Fruit fly (Drosophila melanogaster) whole organism, embryonic: ENCODE results near the gene Ptpmeg2.

Experiments
- Ada2b ChIP-seq: fragments of 200-800 bp; sonication (Bioruptor generic); IDR thresholded peaks from 2 replicates; pipeline ENCODE4 v1.3.6; 2022; ENCODE audit warnings: missing biosample characterization, missing genetic modification characterization
- BEAF-32 ChIP-seq: fragments of 200-800 bp; sonication (Bioruptor generic); optimal IDR thresholded peaks from 3 replicates; lab custom pipeline; 2017; ENCODE audit warnings: missing biosample characterization, missing genetic modification characterization, mild to moderate bottlenecking, moderate library complexity, missing genetic modification reagents
- CG10654 ChIP-seq: fragments of 200-800 bp; sonication (Bioruptor generic); optimal IDR thresholded peaks from 2 replicates; lab custom pipeline; 2016; ENCODE audit warnings: missing biosample characterization, missing genetic modification characterization
- CG12104 ChIP-seq: fragments of 200-800 bp; sonication (Bioruptor generic); optimal IDR thresholded peaks from 3 replicates; lab custom pipeline; 2016; ENCODE audit warnings: missing biosample characterization, missing genetic modification characterization
- CG15514 ChIP-seq: fragments of 200-800 bp; sonication (Bioruptor generic); optimal IDR thresholded peaks from 3 replicates; lab custom pipeline; 2017; ENCODE audit warnings: missing biosample characterization, missing genetic modification characterization, mild to moderate bottlenecking, moderate library complexity, missing genetic modification reagents
- CG16863 ChIP-seq: fragments of 200-800 bp; sonication (Bioruptor generic); optimal IDR thresholded peaks from 3 replicates; lab custom pipeline; 2016; ENCODE audit warnings: missing biosample characterization, missing genetic modification characterization
- CG18011 ChIP-seq: fragments of 200-800 bp; sonication (Bioruptor generic); optimal IDR thresholded peaks from 2 replicates; lab custom pipeline; 2017; ENCODE audit warnings: missing biosample characterization, missing genetic modification characterization, mild to moderate bottlenecking, moderate library complexity, missing genotype
- CG2129 ChIP-seq: fragments of 200-800 bp; sonication (Bioruptor generic); IDR thresholded peaks from 2 replicates; pipeline ENCODE4 v1.3.6; 2022; ENCODE audit warnings: missing biosample characterization, missing genetic modification characterization; ENCODE audit not compliant: partially characterized antibody
- CG2875 ChIP-seq: fragments of 200-800 bp; sonication (Bioruptor generic); optimal IDR thresholded peaks from 2 replicates; lab custom pipeline; 2017; ENCODE audit warnings: missing biosample characterization, mild to moderate bottlenecking, missing genetic modification characterization, missing genetic modification reagents
- CG30403 ChIP-seq: fragments of 200-800 bp; sonication (Bioruptor generic); optimal IDR thresholded peaks from 3 replicates; lab custom pipeline; 2016; ENCODE audit warnings: missing biosample characterization, missing genetic modification characterization
- CG3065 ChIP-seq: fragments of 200-800 bp; sonication (Bioruptor generic); optimal IDR thresholded peaks from 2 replicates; lab custom pipeline; 2016; ENCODE audit warnings: missing biosample characterization, missing genetic modification characterization
- CG32767 ChIP-seq: fragments of 200-800 bp; sonication (Bioruptor generic); IDR thresholded peaks from 2 replicates; pipeline ENCODE4 v1.3.6; 2022; ENCODE audit warnings: missing biosample characterization, missing genetic modification characterization
- CG6683 ChIP-seq: fragments of 200-800 bp; sonication (Bioruptor generic); optimal IDR thresholded peaks from 2 replicates; lab custom pipeline; 2017; ENCODE audit warnings: missing biosample characterization, mild to moderate bottlenecking, missing genetic modification characterization, missing genetic modification reagents
- CG6791 ChIP-seq: fragments of 200-800 bp; sonication (Bioruptor generic); IDR thresholded peaks from 3 replicates; pipeline ENCODE4 v1.3.6; 2022; ENCODE audit warnings: missing biosample characterization, missing genetic modification characterization; ENCODE audit not compliant: partially characterized antibody
- CG6854 ChIP-seq: fragments of 200-800 bp; sonication (Bioruptor generic); optimal IDR thresholded peaks from 3 replicates; lab custom pipeline; 2017; ENCODE audit warnings: missing biosample characterization, mild to moderate bottlenecking, missing genetic modification characterization
- CG8089 ChIP-seq: fragments of 200-800 bp; sonication (Bioruptor generic); optimal IDR thresholded peaks from 3 replicates; lab custom pipeline; 2016; ENCODE audit warnings: missing biosample characterization, missing genetic modification characterization
- CG8281 ChIP-seq: fragments of 200-800 bp; sonication (Bioruptor generic); optimal IDR thresholded peaks from 2 replicates; lab custom pipeline; 2018; ENCODE audit warnings: missing biosample characterization, mild to moderate bottlenecking, missing genetic modification characterization, moderate library complexity
- CG8290 ChIP-seq, 3 experiments: fragments of 200-800 bp; sonication (Bioruptor generic); optimal IDR thresholded peaks; 2 replicates each; lab custom pipeline; 2016 to 2019; ENCODE audit warnings: missing biosample characterization in 3 of 3, missing genetic modification characterization in 3 of 3, mild to moderate bottlenecking in 2 of 3, moderate library complexity in 1 of 3
- CG8924 ChIP-seq: fragments of 200-800 bp; optimal IDR thresholded peaks from 3 replicates; lab custom pipeline; 2019; ENCODE audit warnings: missing biosample characterization, mild to moderate bottlenecking, missing genetic modification characterization, moderate library complexity
- CG8944 ChIP-seq: fragments of 200-800 bp; sonication (Bioruptor generic); optimal IDR thresholded peaks from 3 replicates; lab custom pipeline; 2016; ENCODE audit warnings: missing biosample characterization, missing genetic modification characterization
- Dll ChIP-seq: fragments of 200-800 bp; sonication (Bioruptor generic); IDR thresholded peaks from 4 replicates; pipeline ENCODE4 v1.3.6; 2022; ENCODE audit warnings: missing biosample characterization, missing genetic modification characterization; ENCODE audit not compliant: partially characterized antibody
- Doc2 ChIP-seq: fragments of 200-800 bp; sonication (Bioruptor generic); IDR thresholded peaks from 2 replicates; pipeline ENCODE4 v1.3.6; 2022; ENCODE audit warnings: missing biosample characterization, missing genetic modification characterization
- E2f2 ChIP-seq: fragments of 200-800 bp; sonication (Bioruptor generic); IDR thresholded peaks from 2 replicates; pipeline ENCODE4 v1.3.6; 2022; ENCODE audit warnings: missing biosample characterization, missing genetic modification characterization
- HLH54F ChIP-seq: fragments of 200-800 bp; sonication (Bioruptor generic); optimal IDR thresholded peaks from 3 replicates; lab custom pipeline; 2016; ENCODE audit warnings: missing biosample characterization, missing genetic modification characterization
- Mrtf ChIP-seq: fragments of 200-800 bp; sonication (Bioruptor generic); IDR thresholded peaks from 3 replicates; pipeline ENCODE4 v1.3.6; 2022; ENCODE audit warnings: missing biosample characterization, missing genetic modification characterization
- PHDP ChIP-seq: fragments of 200-800 bp; sonication (Bioruptor generic); optimal IDR thresholded peaks from 3 replicates; lab custom pipeline; 2018; ENCODE audit warnings: missing biosample characterization, mild to moderate bottlenecking, missing genetic modification characterization, moderate library complexity
- Poxn ChIP-seq: fragments of 200-800 bp; sonication (Bioruptor generic); IDR thresholded peaks from 2 replicates; pipeline ENCODE4 v1.3.6; 2022; ENCODE audit warnings: missing biosample characterization, missing genetic modification characterization
- Rx ChIP-seq: fragments of 200-800 bp; sonication (Bioruptor generic); IDR thresholded peaks from 2 replicates; pipeline ENCODE4 v1.3.6; 2022; ENCODE audit warnings: missing biosample characterization, missing genetic modification characterization
- Sry-δ ChIP-seq: fragments of 200-800 bp; sonication (Bioruptor generic); optimal IDR thresholded peaks from 2 replicates; lab custom pipeline; 2016; ENCODE audit warnings: missing biosample characterization, missing genetic modification characterization
- Vsx1 ChIP-seq: fragments of 200-800 bp; sonication (Bioruptor generic); optimal IDR thresholded peaks from 2 replicates; lab custom pipeline; 2017; ENCODE audit warnings: missing biosample characterization, mild to moderate bottlenecking, missing genetic modification characterization, missing genetic modification reagents
- ara ChIP-seq: fragments of 200-800 bp; sonication (Bioruptor generic); IDR thresholded peaks from 2 replicates; pipeline ENCODE4 v1.3.6; 2022; ENCODE audit warnings: missing biosample characterization, missing genetic modification characterization
- bigmax ChIP-seq: fragments of 200-800 bp; sonication (Bioruptor generic); optimal IDR thresholded peaks from 2 replicates; lab custom pipeline; 2018; ENCODE audit warnings: missing biosample characterization, mild to moderate bottlenecking, missing genetic modification characterization
- chinmo ChIP-seq: fragments of 200-800 bp; sonication (Bioruptor generic); IDR thresholded peaks from 4 replicates; pipeline ENCODE4 v1.3.6; 2022; ENCODE audit warnings: missing biosample characterization, missing genetic modification characterization; ENCODE audit not compliant: partially characterized antibody
- dan ChIP-seq: fragments of 200-800 bp; sonication (Bioruptor generic); IDR thresholded peaks from 2 replicates; pipeline ENCODE4 v1.3.6; 2022; ENCODE audit warnings: missing biosample characterization, missing genetic modification characterization
- dm ChIP-seq: fragments of 200-800 bp; sonication (Bioruptor generic); optimal IDR thresholded peaks from 3 replicates; lab custom pipeline; 2016; ENCODE audit warnings: missing biosample characterization, missing genetic modification characterization
- dmrt11E ChIP-seq: fragments of 200-800 bp; sonication (Bioruptor generic); optimal IDR thresholded peaks from 3 replicates; lab custom pipeline; 2018; ENCODE audit warnings: missing biosample characterization, mild to moderate bottlenecking, missing genetic modification characterization, moderate library complexity
- dmrt99B ChIP-seq: fragments of 200-800 bp; sonication (Bioruptor generic); optimal IDR thresholded peaks from 2 replicates; lab custom pipeline; 2018; ENCODE audit warnings: missing biosample characterization, mild to moderate bottlenecking, missing genetic modification characterization, moderate library complexity
- dpn ChIP-seq, 2 experiments: fragments of 200-800 bp; sonication (Bioruptor generic); optimal IDR thresholded peaks; 3 replicates each; lab custom pipeline; 2016; ENCODE audit warnings: missing biosample characterization in 2 of 2, missing genetic modification characterization in 2 of 2
- emc ChIP-seq: fragments of 200-800 bp; sonication (Bioruptor generic); optimal IDR thresholded peaks from 2 replicates; lab custom pipeline; 2016; ENCODE audit warnings: missing biosample characterization, missing genetic modification characterization
- fd64A ChIP-seq: fragments of 200-800 bp; sonication (Bioruptor generic); optimal IDR thresholded peaks from 3 replicates; lab custom pipeline; 2018; ENCODE audit warnings: missing biosample characterization, mild to moderate bottlenecking, missing genetic modification characterization
- ftz-f1 ChIP-seq: fragments of 200-800 bp; sonication (Bioruptor generic); optimal IDR thresholded peaks from 2 replicates; lab custom pipeline; 2016; ENCODE audit warnings: missing biosample characterization, missing genetic modification characterization
- her ChIP-seq: fragments of 200-800 bp; sonication (Bioruptor generic); optimal IDR thresholded peaks from 2 replicates; lab custom pipeline; 2016; ENCODE audit warnings: missing biosample characterization, missing genetic modification characterization
- pfk ChIP-seq: fragments of 200-800 bp; sonication (Bioruptor generic); optimal IDR thresholded peaks from 2 replicates; lab custom pipeline; 2018; ENCODE audit warnings: missing biosample characterization, mild to moderate bottlenecking, missing genetic modification characterization, moderate library complexity
- phol ChIP-seq: fragments of 200-800 bp; sonication (Bioruptor generic); optimal IDR thresholded peaks from 3 replicates; lab custom pipeline; 2018; ENCODE audit warnings: missing biosample characterization, mild to moderate bottlenecking, missing genetic modification characterization, moderate library complexity
- pum ChIP-seq: fragments of 200-800 bp; sonication (Bioruptor generic); optimal IDR thresholded peaks from 2 replicates; lab custom pipeline; 2016; ENCODE audit warnings: missing biosample characterization, missing genetic modification characterization
- rib ChIP-seq: fragments of 200-800 bp; sonication (Bioruptor generic); IDR thresholded peaks from 2 replicates; pipeline ENCODE4 v1.3.6; 2022; ENCODE audit warnings: missing biosample characterization, missing genetic modification characterization
- shn ChIP-seq: fragments of 200-800 bp; sonication (Bioruptor generic); optimal IDR thresholded peaks from 3 replicates; lab custom pipeline; 2016; ENCODE audit warnings: missing biosample characterization, missing genetic modification characterization
- tap ChIP-seq: fragments of 200-800 bp; optimal IDR thresholded peaks from 3 replicates; lab custom pipeline; 2019; ENCODE audit warnings: missing biosample characterization, mild to moderate bottlenecking, missing genetic modification characterization, moderate library complexity
- wdn ChIP-seq: fragments of 200-800 bp; sonication (Bioruptor generic); IDR thresholded peaks from 2 replicates; pipeline ENCODE4 v1.3.6; 2022; ENCODE audit warnings: missing biosample characterization, missing genetic modification characterization
- wek ChIP-seq: fragments of 200-800 bp; sonication (Bioruptor generic); optimal IDR thresholded peaks from 3 replicates; lab custom pipeline; 2018; ENCODE audit warnings: missing biosample characterization, mild to moderate bottlenecking, missing genetic modification characterization, moderate library complexity

Gene Ptpmeg2

DNA sequence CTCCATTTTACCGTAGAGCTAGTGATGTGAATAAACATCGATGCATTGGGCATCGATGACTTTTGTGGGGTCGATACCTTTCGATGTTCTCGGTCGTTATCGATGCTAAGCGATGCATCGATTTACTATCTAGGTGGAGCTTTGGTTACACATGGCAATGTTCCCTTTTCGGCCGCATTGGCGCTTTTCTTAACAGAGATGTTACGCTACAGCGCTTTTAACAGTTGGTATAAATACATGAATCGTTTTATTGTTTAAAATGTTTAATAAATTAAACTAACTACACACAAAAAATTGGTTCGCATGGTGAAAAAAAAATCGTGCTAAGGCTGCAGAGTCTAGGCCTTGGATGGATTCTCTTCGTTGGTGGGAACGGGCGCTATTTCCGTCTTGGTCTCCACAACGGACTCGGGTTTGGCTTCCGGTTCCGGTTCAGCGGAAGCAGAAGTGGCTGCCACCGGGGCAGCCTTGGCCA lies at the start of gene Ptpmeg2 (continued):
- TF ChIP-seq CG30403 (GFP tag; lab: Kevin White, UChicago), result peak; percentile 71
- no peak for TF ChIP-seq Ada2b (GFP tag; lab: Robert Waterston, UW)
- no peak for TF ChIP-seq dan (GFP tag; lab: Robert Waterston, UW)
- TF ChIP-seq CG10654 (GFP tag; lab: Kevin White, UChicago), result peak; percentile 52
- peak; percentile 70; the same call in 2 of the 3 replicates for TF ChIP-seq Mrtf (GFP tag; lab: Robert Waterston, UW)
- TF ChIP-seq ftz-f1 (GFP tag; lab: Kevin White, UChicago), result peak; percentile 29
- TF ChIP-seq dmrt11E (tag; lab: Kevin White, UChicago), result peak; percentile 35
- peak; percentile 75 for TF ChIP-seq CG2129 (GFP tag; lab: Robert Waterston, UW)
- TF ChIP-seq CG15514, result peak; percentile 89
- peak; percentile 39 for TF ChIP-seq CG2875
- TF ChIP-seq Doc2 (GFP tag; lab: Robert Waterston, UW), result no peak
- no peak for TF ChIP-seq Vsx1
- TF ChIP-seq E2f2, result peak; percentile 65
- TF ChIP-seq PHDP (tag; lab: Kevin White, UChicago), result peak; percentile 49
- peak; percentile 63 for TF ChIP-seq pum (GFP tag; lab: Kevin White, UChicago)
- peak; percentile 60 for TF ChIP-seq dmrt99B
- peak; percentile 15 for TF ChIP-seq CG6683 (GFP tag; lab: Kevin White, UChicago)
- TF ChIP-seq wek, result no peak
- no peak for TF ChIP-seq wdn (GFP tag; lab: Robert Waterston, UW)
- TF ChIP-seq Poxn (GFP tag; lab: Robert Waterston, UW), result no peak
- TF ChIP-seq her (GFP tag; lab: Kevin White, UChicago), result peak; percentile 75
- no peak for TF ChIP-seq pfk
- no peak for TF ChIP-seq ara (GFP tag; lab: Robert Waterston, UW)
- no peak for TF ChIP-seq rib
- TF ChIP-seq CG6854 (GFP tag; lab: Kevin White, UChicago), result no peak
- TF ChIP-seq dm (GFP tag; lab: Kevin White, UChicago), result peak; percentile 9
- TF ChIP-seq CG8290 (GFP tag; optimal IDR thresholded peaks at IDR 0.05; lab: Kevin White, UChicago), result peak; percentile 84
- peak; percentile 57 to 79 for TF ChIP-seq CG8290 (tag; optimal IDR thresholded peaks at IDR 0.05; lab: Kevin White, UChicago)
- peak; percentile 86 for TF ChIP-seq phol (tag; lab: Kevin White, UChicago)
- peak; percentile 95 for TF ChIP-seq CG6791 (GFP tag; lab: Robert Waterston, UW)
- peak; percentile 9 for TF ChIP-seq bigmax (GFP tag; lab: Kevin White, UChicago)
- peak; percentile 97 for TF ChIP-seq BEAF-32
- TF ChIP-seq Dll, result peak; percentile 82
- no peak for TF ChIP-seq CG32767 (GFP tag; lab: Robert Waterston, UW)
- peak; percentile 69 to 81 for TF ChIP-seq dpn (GFP tag; optimal IDR thresholded peaks at IDR 0.05; lab: Kevin White, UChicago)
- TF ChIP-seq Sry-δ (GFP tag; lab: Kevin White, UChicago), result peak; percentile 97
- TF ChIP-seq tap (tag; lab: Kevin White, UChicago), result no peak
- peak; percentile 23 for TF ChIP-seq CG3065
- no peak for TF ChIP-seq CG8281
- TF ChIP-seq CG18011, result no peak
- peak; percentile 45 for TF ChIP-seq CG8089 (GFP tag; lab: Kevin White, UChicago)
- TF ChIP-seq chinmo (GFP tag; lab: Robert Waterston, UW), result peak; percentile 99
- TF ChIP-seq CG12104, result no peak
- TF ChIP-seq fd64A (GFP tag; lab: Kevin White, UChicago), result peak; percentile 2
- TF ChIP-seq CG16863 (GFP tag; lab: Kevin White, UChicago), result peak; percentile 100
- peak; percentile 36 for TF ChIP-seq shn (GFP tag; lab: Kevin White, UChicago)
- peak; percentile 34 for TF ChIP-seq HLH54F (GFP tag; lab: Kevin White, UChicago)
- TF ChIP-seq emc (GFP tag; lab: Kevin White, UChicago), result no peak
- TF ChIP-seq CG8924 (tag; lab: Kevin White, UChicago), result peak; percentile 56
- peak; percentile 38; the same call in 1 of the 2 replicates for TF ChIP-seq Rx (GFP tag; lab: Robert Waterston, UW)
- TF ChIP-seq CG8944, result peak; percentile 65
